Worm (Caenorhabditis elegans): ENCODE results near the gene cdr-3.

ce11 chrV:12441420-12441819, 24.2 kb upstream of the cdr-3 start, which contains the start of gene pals-37:
- no peak for TF ChIP-seq fkh-10 (GFP tag; optimal IDR thresholded peaks at IDR 0.05)
- TF ChIP-seq mdl-1 (tag; optimal IDR thresholded peaks at IDR 0.05), result no peak
- no peak for TF ChIP-seq nhr-71 (tag; optimal IDR thresholded peaks at IDR 0.05)
- TF ChIP-seq mep-1 (tag; optimal IDR thresholded peaks at IDR 0.05), result no peak
- no peak for TF ChIP-seq jun-1 (tag; optimal IDR thresholded peaks at IDR 0.05)
- TF ChIP-seq unc-30 (tag; optimal IDR thresholded peaks at IDR 0.05), result no peak
- no peak for TF ChIP-seq nhr-237 (tag; optimal IDR thresholded peaks at IDR 0.05)
- no peak for TF ChIP-seq irx-1 (tag; optimal IDR thresholded peaks at IDR 0.05)
- TF ChIP-seq nhr-77 (tag; optimal IDR thresholded peaks at IDR 0.05), result no peak
